Worm (Caenorhabditis elegans) whole organism, mixed stage, embryonic: ENCODE data around the gene srx-26.

Source experiments
- M03D4.4 ChIP-seq: sonication (generic microtip); optimal IDR thresholded peaks from 2 replicates; lab custom pipeline; 2017; ENCODE audit warnings: mild to moderate bottlenecking, missing genetic modification characterization, missing compliant biosample characterization
- bed-3 ChIP-seq: fragments of 200-800 bp; sonication (Bioruptor generic); optimal IDR thresholded peaks from 3 replicates; lab custom pipeline; 2018; ENCODE audit warnings: mild to moderate bottlenecking, missing genetic modification characterization, moderate library complexity, missing compliant biosample characterization
- blmp-1 ChIP-seq: fragments of 150-350 bp; optimal IDR thresholded peaks from 2 replicates; lab custom pipeline; 2014; ENCODE audit warnings: missing biosample characterization, missing genetic modification characterization
- ceh-39 ChIP-seq: fragments of 150-350 bp; optimal IDR thresholded peaks from 2 replicates; lab custom pipeline; 2014; ENCODE audit warnings: missing biosample characterization, missing genetic modification characterization
- ces-1 ChIP-seq: fragments of 150-350 bp; optimal IDR thresholded peaks from 2 replicates; lab custom pipeline; 2014; ENCODE audit warnings: missing biosample characterization, missing genetic modification reagents, missing genetic modification characterization
- drap-1 ChIP-seq: fragments of 200-800 bp; sonication (Bioruptor generic); optimal IDR thresholded peaks from 3 replicates; lab custom pipeline; 2018; ENCODE audit warnings: mild to moderate bottlenecking, missing genetic modification characterization, missing compliant biosample characterization
- elt-1 ChIP-seq: sonication (generic microtip); optimal IDR thresholded peaks from 2 replicates; lab custom pipeline; 2017; ENCODE audit warnings: missing genetic modification characterization, mild to moderate bottlenecking, missing compliant biosample characterization, antibody characterized with exemption, moderate library complexity, borderline replicate concordance; ENCODE audit not compliant: insufficient read depth
- elt-3 ChIP-seq: fragments of 150-350 bp; optimal IDR thresholded peaks from 2 replicates; lab custom pipeline; 2014; ENCODE audit warnings: missing biosample characterization, missing genetic modification characterization
- ham-2 ChIP-seq: fragments of 200-800 bp; sonication (Bioruptor generic); optimal IDR thresholded peaks from 2 replicates; lab custom pipeline; 2018; ENCODE audit warnings: mild to moderate bottlenecking, missing genetic modification characterization, missing compliant biosample characterization
- hlh-1 ChIP-seq: fragments of 150-350 bp; optimal IDR thresholded peaks from 2 replicates; lab custom pipeline; 2014; ENCODE audit warnings: missing biosample characterization, missing genetic modification reagents, missing genetic modification characterization
- lin-13 ChIP-seq: fragments of 150-350 bp; optimal IDR thresholded peaks from 2 replicates; lab custom pipeline; 2014; ENCODE audit warnings: missing biosample characterization, missing genetic modification characterization
- lsy-2 ChIP-seq: fragments of 150-350 bp; optimal IDR thresholded peaks from 2 replicates; lab custom pipeline; 2014; ENCODE audit warnings: missing biosample characterization, missing genetic modification characterization
- mab-5 ChIP-seq: fragments of 150-350 bp; optimal IDR thresholded peaks from 2 replicates; lab custom pipeline; 2014; ENCODE audit warnings: missing biosample characterization, missing genetic modification characterization
- mep-1 ChIP-seq: fragments of 150-350 bp; optimal IDR thresholded peaks from 2 replicates; lab custom pipeline; 2017; ENCODE audit warnings: missing biosample characterization, missing genetic modification reagents, missing genetic modification characterization, inconsistent platforms
- mls-2 ChIP-seq: sonication (generic microtip); optimal IDR thresholded peaks from 2 replicates; lab custom pipeline; 2016; ENCODE audit warnings: mild to moderate bottlenecking, missing genetic modification characterization, moderate library complexity, missing compliant biosample characterization
- nhr-12 ChIP-seq: fragments of 150-350 bp; optimal IDR thresholded peaks from 2 replicates; lab custom pipeline; 2014; ENCODE audit warnings: missing biosample characterization, missing genetic modification characterization
- nhr-2 ChIP-seq: fragments of 150-350 bp; optimal IDR thresholded peaks from 2 replicates; lab custom pipeline; 2014; ENCODE audit warnings: missing biosample characterization, missing genetic modification characterization
- nhr-237 ChIP-seq: fragments of 150-350 bp; optimal IDR thresholded peaks from 2 replicates; lab custom pipeline; 2014; ENCODE audit warnings: missing biosample characterization, missing genetic modification characterization
- nhr-28 ChIP-seq: fragments of 150-350 bp; optimal IDR thresholded peaks from 2 replicates; lab custom pipeline; 2014; ENCODE audit warnings: missing biosample characterization, missing genetic modification characterization
- pha-4 ChIP-seq: fragments of 150-350 bp; optimal IDR thresholded peaks from 2 replicates; lab custom pipeline; 2018; ENCODE audit warnings: missing biosample characterization, missing genetic modification reagents, missing genetic modification characterization
- sem-2 ChIP-seq: fragments of 200-800 bp; sonication (Bioruptor generic); optimal IDR thresholded peaks from 2 replicates; lab custom pipeline; 2018; ENCODE audit warnings: mild to moderate bottlenecking, missing genetic modification characterization, missing compliant biosample characterization
- snpc-4 ChIP-seq: fragments of 150-350 bp; optimal IDR thresholded peaks from 2 replicates; lab custom pipeline; 2014; ENCODE audit warnings: missing biosample characterization, missing genetic modification characterization
- sptf-1 ChIP-seq: sonication (generic microtip); optimal IDR thresholded peaks from 2 replicates; lab custom pipeline; 2017; ENCODE audit warnings: mild to moderate bottlenecking, missing genetic modification characterization, moderate library complexity, missing compliant biosample characterization
- unc-39 ChIP-seq: fragments of 150-350 bp; optimal IDR thresholded peaks from 2 replicates; lab custom pipeline; 2014; ENCODE audit warnings: missing biosample characterization, missing genetic modification characterization
- unc-62 ChIP-seq: fragments of 150-350 bp; optimal IDR thresholded peaks from 2 replicates; lab custom pipeline; 2014; ENCODE audit warnings: missing biosample characterization, missing genetic modification reagents, missing genetic modification characterization
- zip-8 ChIP-seq: fragments of 150-350 bp; optimal IDR thresholded peaks from 2 replicates; lab custom pipeline; 2014; ENCODE audit warnings: missing biosample characterization, missing genetic modification characterization
- ztf-11 ChIP-seq: fragments of 150-350 bp; optimal IDR thresholded peaks from 2 replicates; lab custom pipeline; 2014; ENCODE audit warnings: missing biosample characterization, missing genetic modification characterization

Gene srx-26

DNA sequence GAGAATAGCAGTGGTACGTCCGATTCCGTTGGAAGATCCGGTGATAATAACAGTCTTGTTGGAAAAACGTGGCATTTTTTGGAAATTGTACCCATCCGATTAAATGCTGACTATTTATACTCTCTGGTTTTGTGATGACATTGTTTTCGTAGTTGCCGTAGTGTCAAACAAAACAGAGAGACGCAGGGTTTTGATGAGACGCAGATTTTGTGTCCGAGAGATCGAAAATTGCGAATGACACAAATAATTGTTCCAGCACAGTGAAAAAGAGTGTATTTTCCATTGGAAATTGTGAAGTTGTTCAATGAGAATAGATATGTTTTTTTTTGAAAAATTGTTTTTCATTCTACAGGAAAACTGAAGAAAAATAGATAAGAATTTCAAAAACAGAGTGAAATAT lies 10.2 kb upstream of the srx-26 start, which contains the start of gene R05D8.7:
R05D8.7 (minus strand) TSS at position 104 of the 400 bp plus-strand sequence.
- TF ChIP-seq elt-3 (tag; lab: Kevin White, UChicago) (no peak), unc-62 (GFP tag; lab: Kevin White, UChicago) (no peak), ham-2 (GFP tag; lab: Kevin White, UChicago) (no peak), pha-4 (tag; lab: Kevin White, UChicago) (no peak), mep-1 (tag; lab: Kevin White, UChicago) (no peak), zip-8 (tag; lab: Kevin White, UChicago) (no peak), blmp-1 (tag; lab: Kevin White, UChicago) (no peak), M03D4.4 (tag; lab: Kevin White, UChicago) (no peak), elt-1 (tag; lab: Kevin White, UChicago) (no peak)

- TF ChIP-seq unc-39 (tag; lab: Kevin White, UChicago) (no peak), nhr-237 (tag; lab: Kevin White, UChicago) (no peak), ceh-39 (tag; lab: Kevin White, UChicago) (no peak), pha-4 (tag; lab: Kevin White, UChicago) (no peak), drap-1 (GFP tag; lab: Kevin White, UChicago) (no peak), nhr-28 (tag; lab: Kevin White, UChicago) (no peak), ham-2 (GFP tag; lab: Kevin White, UChicago) (no peak), mls-2 (tag; lab: Kevin White, UChicago) (no peak), lin-13 (tag; lab: Kevin White, UChicago) (no peak), snpc-4 (tag; lab: Kevin White, UChicago) (no peak), ces-1 (GFP tag; lab: Kevin White, UChicago) (no peak)
Observed at ce11 chrV:2761470-2761869, 8.6 kb upstream of the srx-26 start.

DNA sequence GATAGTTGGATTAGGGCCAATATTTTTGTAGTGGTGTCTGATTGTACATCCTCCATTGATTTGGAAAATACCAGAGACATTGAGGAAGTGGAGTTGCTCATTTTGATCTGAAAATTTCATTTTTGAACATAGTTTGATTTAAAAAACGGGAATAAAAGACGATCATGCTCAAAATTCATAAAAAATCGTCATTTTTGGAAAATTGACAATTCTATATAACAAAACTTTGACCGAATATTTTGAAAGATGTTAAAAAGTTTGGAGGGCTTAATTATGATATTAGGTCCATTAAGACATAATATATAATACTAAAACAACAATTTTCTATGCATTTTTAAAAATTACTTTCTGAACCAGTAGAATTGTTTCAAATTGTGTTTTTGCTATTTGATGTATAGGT lies 6.5 kb upstream of the srx-26 start, which contains the start of gene srg-58:
srg-58 (minus strand) TSS at position 101 of the 400 bp plus-strand sequence.
- TF ChIP-seq mab-5 (tag; lab: Kevin White, UChicago) (no peak), drap-1 (GFP tag; lab: Kevin White, UChicago) (no peak), nhr-28 (tag; lab: Kevin White, UChicago) (no peak)
- TF ChIP-seq, all 35 proteins: peak for 0

DNA sequence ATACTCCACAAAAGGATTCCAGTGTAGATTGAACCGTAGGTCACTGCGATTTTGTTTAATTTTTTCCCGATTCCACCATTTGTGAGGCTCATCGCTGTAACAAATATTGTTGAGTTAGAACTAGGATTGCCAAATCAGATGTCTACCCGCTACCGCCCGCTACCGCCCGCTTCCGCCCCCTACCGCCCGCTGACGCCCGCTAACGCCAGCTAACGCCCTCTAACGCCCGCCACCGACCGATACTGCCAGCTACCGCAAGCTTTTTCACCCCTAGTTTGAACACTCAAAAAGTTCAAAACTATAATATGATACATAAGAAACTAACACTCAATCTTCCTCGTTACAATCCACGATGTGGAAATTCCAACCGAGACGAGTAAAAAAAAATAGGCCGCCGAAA lies 5.5 kb upstream of the srx-26 start:
- TF ChIP-seq ces-1 (GFP tag; lab: Kevin White, UChicago) (no peak), drap-1 (GFP tag; lab: Kevin White, UChicago) (no peak)

ce11 chrV:2757226-2757893 lies 4.5 kb upstream of the srx-26 start, which contains the start of gene srx-28:
Gene srx-28, minus strand, starts transcription at chrV:2757276.
- TF ChIP-seq unc-62 (GFP tag; lab: Kevin White, UChicago), result no peak
- TF ChIP-seq mep-1 (tag; lab: Kevin White, UChicago), result no peak
- TF ChIP-seq nhr-28 (tag; lab: Kevin White, UChicago), result no peak
- TF ChIP-seq hlh-1 (tag; lab: Kevin White, UChicago), result no peak
- no peak for TF ChIP-seq mls-2 (tag; lab: Kevin White, UChicago)
- no peak for TF ChIP-seq sptf-1 (tag; lab: Kevin White, UChicago)
- TF ChIP-seq ces-1 (GFP tag; lab: Kevin White, UChicago), result no peak
- no peak for TF ChIP-seq sem-2 (GFP tag; lab: Kevin White, UChicago)
- TF ChIP-seq bed-3, result no peak
- TF ChIP-seq unc-39 (tag; lab: Kevin White, UChicago), result no peak
- no peak for TF ChIP-seq ztf-11
- TF ChIP-seq drap-1 (GFP tag; lab: Kevin White, UChicago), result no peak

DNA sequence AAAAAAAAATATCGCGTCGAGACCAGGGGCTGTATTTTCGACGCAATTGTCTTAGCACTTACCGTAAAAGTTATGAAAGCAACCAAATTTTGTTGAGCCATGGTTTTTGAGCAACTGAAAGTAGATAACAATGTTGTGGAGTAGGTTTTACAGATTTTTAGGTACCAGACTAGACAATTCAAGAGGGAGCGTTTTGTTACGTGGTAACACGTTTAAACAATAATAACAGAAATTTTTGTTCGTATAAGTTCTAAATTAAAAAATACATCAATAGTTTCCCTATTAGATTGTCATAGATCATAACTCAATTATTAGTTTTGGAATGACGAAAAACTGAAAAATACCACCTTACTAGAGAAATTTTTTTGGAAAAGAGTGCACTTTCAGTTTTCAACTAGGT lies 2.9 kb downstream of the srx-26 start, which contains the start of gene srx-24:
srx-24 (minus strand) TSS at position 101 of the 400 bp plus-strand sequence.
- TF ChIP-seq nhr-2 (tag; lab: Kevin White, UChicago) (no peak), pha-4 (tag; lab: Kevin White, UChicago) (no peak), nhr-28 (tag; lab: Kevin White, UChicago) (no peak), unc-62 (GFP tag; lab: Kevin White, UChicago) (no peak), lsy-2 (tag; lab: Kevin White, UChicago) (no peak), zip-8 (tag; lab: Kevin White, UChicago) (no peak), ceh-39 (tag; lab: Kevin White, UChicago) (no peak), ham-2 (GFP tag; lab: Kevin White, UChicago) (no peak), unc-39 (tag; lab: Kevin White, UChicago) (no peak), snpc-4 (tag; lab: Kevin White, UChicago) (no peak), nhr-12 (tag; lab: Kevin White, UChicago) (no peak), sptf-1 (tag; lab: Kevin White, UChicago) (no peak), bed-3 (no peak), M03D4.4 (tag; lab: Kevin White, UChicago) (no peak)
